Worm (Caenorhabditis elegans) whole organism, young adult: Measurements from ENCODE around the gene asp-19.

Experiments used
- F57A8.1 ChIP-seq: fragments of 200-800 bp; sonication (Bioruptor generic); optimal IDR thresholded peaks from 2 replicates; lab custom pipeline; 2018; ENCODE audit warnings: mild to moderate bottlenecking, missing genetic modification characterization, moderate library complexity, missing compliant biosample characterization
- attf-3 ChIP-seq: fragments of 200-800 bp; sonication (Bioruptor generic); conservative IDR thresholded peaks from 2 replicates; pipeline ENCODE4 v1.3.6; 2022; ENCODE audit warnings: missing genetic modification reagents, missing genetic modification characterization, missing compliant biosample characterization
- ccch-3 ChIP-seq: fragments of 200-800 bp; sonication (Bioruptor generic); optimal IDR thresholded peaks from 2 replicates; lab custom pipeline; 2018; ENCODE audit warnings: mild to moderate bottlenecking, missing genetic modification characterization, missing compliant biosample characterization
- hmg-1.2 ChIP-seq: fragments of 200-800 bp; sonication (Bioruptor generic); IDR thresholded peaks from 2 replicates; pipeline ENCODE4 v1.3.6; 2022; ENCODE audit warnings: missing genetic modification reagents, missing genetic modification characterization, missing compliant biosample characterization
- pha-4 ChIP-seq: fragments of 150-350 bp; sonication (generic microtip); optimal IDR thresholded peaks from 2 replicates; lab custom pipeline; 2014; ENCODE audit warnings: missing biosample characterization, missing genetic modification reagents, missing genetic modification characterization
- unc-130 ChIP-seq: sonication (generic microtip); optimal IDR thresholded peaks from 2 replicates; lab custom pipeline; 2016; ENCODE audit warnings: missing genetic modification reagents, missing genetic modification characterization, missing compliant biosample characterization

ce11 chrV:18761078-18761477 lies 31.9 kb upstream of the asp-19 start, which contains the start of gene F11D11.4:
- no peak for TF ChIP-seq ccch-3 (GFP tag; lab: Kevin White, UChicago)
- TF ChIP-seq pha-4, result no peak
- TF ChIP-seq hmg-1.2, result no peak
- no peak for TF ChIP-seq attf-3
- TF ChIP-seq F57A8.1 (GFP tag; lab: Kevin White, UChicago), result no peak
- no peak for TF ChIP-seq unc-130 (GFP tag; lab: Kevin White, UChicago)
